Fruit fly (Drosophila melanogaster) whole organism, embryonic: ENCODE results near the gene SelG.

ENCODE experiments used
- Aef1 ChIP-seq: fragments of 200-800 bp; sonication (Bioruptor generic); IDR thresholded peaks from 3 replicates; pipeline ENCODE4 v1.3.6; 2022; ENCODE audit warnings: missing biosample characterization, missing genetic modification characterization
- Bteb2 ChIP-seq: fragments of 200-800 bp; sonication (Bioruptor generic); optimal IDR thresholded peaks from 2 replicates; lab custom pipeline; 2016; ENCODE audit warnings: missing biosample characterization, missing genetic modification characterization
- CG1024 ChIP-seq: fragments of 200-800 bp; sonication (Bioruptor generic); IDR thresholded peaks from 2 replicates; pipeline ENCODE4 v1.3.6; 2022; ENCODE audit warnings: missing biosample characterization, missing genetic modification characterization
- CG11456 ChIP-seq: fragments of 200-800 bp; sonication (Bioruptor generic); IDR thresholded peaks from 3 replicates; pipeline ENCODE4 v1.3.6; 2022; ENCODE audit warnings: missing biosample characterization, missing genetic modification characterization
- CG1233 ChIP-seq: fragments of 200-800 bp; sonication (Bioruptor generic); optimal IDR thresholded peaks from 4 replicates; lab custom pipeline; 2018; ENCODE audit warnings: missing biosample characterization, mild to moderate bottlenecking, missing genetic modification characterization
- CG12942 ChIP-seq: fragments of 200-800 bp; sonication (Bioruptor generic); optimal IDR thresholded peaks from 3 replicates; lab custom pipeline; 2016; ENCODE audit warnings: missing biosample characterization, missing genetic modification characterization
- CG13287 ChIP-seq: fragments of 200-800 bp; sonication (Bioruptor generic); IDR thresholded peaks from 2 replicates; pipeline ENCODE4 v1.3.6; 2022; ENCODE audit warnings: missing biosample characterization, missing genetic modification characterization; ENCODE audit not compliant: partially characterized antibody
- CG15514 ChIP-seq: fragments of 200-800 bp; sonication (Bioruptor generic); optimal IDR thresholded peaks from 3 replicates; lab custom pipeline; 2017; ENCODE audit warnings: missing biosample characterization, missing genetic modification characterization, mild to moderate bottlenecking, moderate library complexity, missing genetic modification reagents
- CG16863 ChIP-seq: fragments of 200-800 bp; sonication (Bioruptor generic); optimal IDR thresholded peaks from 3 replicates; lab custom pipeline; 2016; ENCODE audit warnings: missing biosample characterization, missing genetic modification characterization
- CG17186 ChIP-seq: fragments of 200-800 bp; sonication (Bioruptor generic); optimal IDR thresholded peaks from 3 replicates; lab custom pipeline; 2017; ENCODE audit warnings: missing biosample characterization, missing genetic modification reagents, missing genetic modification characterization
- CG18262 ChIP-seq: fragments of 200-800 bp; optimal IDR thresholded peaks from 3 replicates; lab custom pipeline; 2019; ENCODE audit warnings: missing biosample characterization, mild to moderate bottlenecking, missing genetic modification characterization, moderate library complexity
- CG18599 ChIP-seq: fragments of 200-800 bp; sonication (Bioruptor generic); optimal IDR thresholded peaks from 3 replicates; lab custom pipeline; 2017; ENCODE audit warnings: missing biosample characterization, missing genetic modification characterization, mild to moderate bottlenecking, moderate library complexity, missing genetic modification reagents
- CG3163 ChIP-seq: fragments of 200-800 bp; sonication (Bioruptor generic); optimal IDR thresholded peaks from 3 replicates; lab custom pipeline; 2016; ENCODE audit warnings: missing biosample characterization, missing genetic modification characterization
- CG34376 ChIP-seq: fragments of 200-800 bp; sonication (Bioruptor generic); optimal IDR thresholded peaks from 2 replicates; lab custom pipeline; 2018; ENCODE audit warnings: missing biosample characterization, mild to moderate bottlenecking, missing genetic modification characterization
- CG34422 ChIP-seq: fragments of 200-800 bp; sonication (Bioruptor generic); IDR thresholded peaks from 3 replicates; pipeline ENCODE4 v1.3.6; 2022; ENCODE audit warnings: missing biosample characterization, missing genetic modification characterization
- CG42726 ChIP-seq: fragments of 200-800 bp; sonication (Bioruptor generic); IDR thresholded peaks from 2 replicates; pipeline ENCODE4 v1.3.6; 2022; ENCODE audit warnings: missing biosample characterization, missing genetic modification characterization; ENCODE audit not compliant: partially characterized antibody
- CG4282 ChIP-seq: fragments of 200-800 bp; sonication (Bioruptor generic); optimal IDR thresholded peaks from 2 replicates; lab custom pipeline; 2016; ENCODE audit warnings: missing biosample characterization, missing genetic modification characterization
- CG4617 ChIP-seq: fragments of 200-800 bp; sonication (Bioruptor generic); optimal IDR thresholded peaks from 3 replicates; lab custom pipeline; 2016; ENCODE audit warnings: missing biosample characterization, missing genetic modification characterization, borderline replicate concordance
- CG8281 ChIP-seq: fragments of 200-800 bp; sonication (Bioruptor generic); optimal IDR thresholded peaks from 2 replicates; lab custom pipeline; 2018; ENCODE audit warnings: missing biosample characterization, mild to moderate bottlenecking, missing genetic modification characterization, moderate library complexity
- CG8359 ChIP-seq: fragments of 200-800 bp; sonication (Bioruptor generic); optimal IDR thresholded peaks from 2 replicates; lab custom pipeline; 2017; ENCODE audit warnings: missing biosample characterization, mild to moderate bottlenecking, missing genetic modification characterization, borderline replicate concordance
- Chrac-16 ChIP-seq: fragments of 200-800 bp; sonication (Bioruptor generic); optimal IDR thresholded peaks from 3 replicates; lab custom pipeline; 2016; ENCODE audit warnings: missing biosample characterization, missing genetic modification characterization
- CrebB ChIP-seq: fragments of 200-800 bp; sonication (Bioruptor generic); optimal IDR thresholded peaks from 3 replicates; lab custom pipeline; 2018; ENCODE audit warnings: missing biosample characterization, mild to moderate bottlenecking, missing genetic modification characterization
- D ChIP-seq, 2 experiments: fragments of 200-800 bp in 1 of 2; fragments of >200 bp in 1 of 2; sonication (Bioruptor generic) in 1 of 2; optimal IDR thresholded peaks; 2 replicates in 1 of 2; 3 replicates in 1 of 2; lab custom pipeline; 2017; ENCODE audit warnings: mild to moderate bottlenecking in 1 of 2, missing biosample characterization in 1 of 2, missing genetic modification characterization in 1 of 2, missing genetic modification reagents in 1 of 2
- Doc3 ChIP-seq: fragments of 200-800 bp; sonication (Bioruptor generic); IDR thresholded peaks from 3 replicates; pipeline ENCODE4 v1.3.6; 2022; ENCODE audit warnings: missing biosample characterization, missing genetic modification characterization; ENCODE audit not compliant: partially characterized antibody
- Dref ChIP-seq: fragments of 200-800 bp; sonication (Bioruptor generic); IDR thresholded peaks from 2 replicates; pipeline ENCODE4 v1.3.6; 2022; ENCODE audit warnings: missing biosample characterization, missing genetic modification characterization
- Gsc ChIP-seq: fragments of 200-800 bp; sonication (Bioruptor generic); IDR thresholded peaks from 2 replicates; pipeline ENCODE4 v1.3.6; 2022; ENCODE audit warnings: missing biosample characterization, missing genetic modification characterization
- HLHmδ ChIP-seq: fragments of 200-800 bp; sonication (Bioruptor generic); optimal IDR thresholded peaks from 2 replicates; lab custom pipeline; 2018; ENCODE audit warnings: missing biosample characterization, mild to moderate bottlenecking, missing genetic modification characterization, moderate library complexity
- HmgD ChIP-seq: fragments of 200-800 bp; sonication (Bioruptor generic); optimal IDR thresholded peaks from 3 replicates; lab custom pipeline; 2016; ENCODE audit warnings: missing biosample characterization, missing genetic modification characterization
- MBD-R2 ChIP-seq: fragments of 200-800 bp; sonication (Bioruptor generic); IDR thresholded peaks from 2 replicates; pipeline ENCODE4 v1.3.6; 2022; ENCODE audit warnings: missing biosample characterization, missing genetic modification characterization
- Myb ChIP-seq: fragments of 200-800 bp; sonication (Bioruptor generic); optimal IDR thresholded peaks from 2 replicates; lab custom pipeline; 2016; ENCODE audit warnings: missing biosample characterization, missing genetic modification characterization
- NfI ChIP-seq: fragments of 200-800 bp; sonication (Bioruptor generic); optimal IDR thresholded peaks from 3 replicates; lab custom pipeline; 2018; ENCODE audit warnings: missing biosample characterization, mild to moderate bottlenecking, missing genetic modification characterization, moderate library complexity
- Sin3A ChIP-seq: fragments of >200 bp; optimal IDR thresholded peaks from 2 replicates; lab custom pipeline; 2018
- ci ChIP-seq: fragments of 200-800 bp; sonication (Bioruptor generic); IDR thresholded peaks from 3 replicates; pipeline ENCODE4 v1.3.6; 2022; ENCODE audit warnings: missing biosample characterization, missing genetic modification characterization
- esg ChIP-seq: fragments of 200-800 bp; sonication (Bioruptor generic); conservative IDR thresholded peaks from 2 replicates; pipeline ENCODE4 v1.3.6; 2022; ENCODE audit warnings: missing biosample characterization, missing genetic modification characterization
- eve ChIP-seq, 2 experiments: fragments of >200 bp; optimal IDR thresholded peaks; 2 replicates each; lab custom pipeline; 2017; ENCODE audit warnings: missing biosample characterization in 2 of 2, missing genetic modification characterization in 2 of 2
- fru ChIP-seq: fragments of >200 bp; optimal IDR thresholded peaks from 2 replicates; lab custom pipeline; 2017
- grau ChIP-seq: fragments of 200-800 bp; optimal IDR thresholded peaks from 3 replicates; lab custom pipeline; 2019; ENCODE audit warnings: missing biosample characterization, mild to moderate bottlenecking, missing genetic modification characterization, moderate library complexity
- insv ChIP-seq, 2 experiments: fragments of 200-800 bp; sonication (Bioruptor generic); optimal IDR thresholded peaks; 3 replicates each; lab custom pipeline; 2016 to 2018; ENCODE audit warnings: missing biosample characterization in 2 of 2, missing genetic modification characterization in 2 of 2
- inv ChIP-seq: fragments of 200-800 bp; sonication (Bioruptor generic); IDR thresholded peaks from 2 replicates; pipeline ENCODE4 v1.3.6; 2022; ENCODE audit warnings: missing biosample characterization, missing genetic modification characterization; ENCODE audit not compliant: partially characterized antibody
- luna ChIP-seq: fragments of 200-800 bp; sonication (Bioruptor generic); optimal IDR thresholded peaks from 2 replicates; lab custom pipeline; 2016; ENCODE audit warnings: missing biosample characterization, missing genetic modification characterization
- p53 ChIP-seq: fragments of 200-800 bp; sonication (Bioruptor generic); optimal IDR thresholded peaks from 2 replicates; lab custom pipeline; 2016; ENCODE audit warnings: missing biosample characterization, missing genetic modification characterization
- prd ChIP-seq, 3 experiments: fragments of >200 bp in 2 of 3; fragments of 200-800 bp in 1 of 3; sonication (Bioruptor generic) in 1 of 3; optimal IDR thresholded peaks in 2 of 3; IDR thresholded peaks in 1 of 3; 2 replicates in 2 of 3; 3 replicates in 1 of 3; pipeline versions ENCODE4 v1.3.6 to Lab custom; 2017 to 2022; ENCODE audit warnings: missing biosample characterization in 1 of 3, missing genetic modification characterization in 1 of 3
- psq ChIP-seq: fragments of 200-800 bp; sonication (Bioruptor generic); optimal IDR thresholded peaks from 2 replicates; lab custom pipeline; 2017; ENCODE audit warnings: missing biosample characterization, missing genetic modification characterization
- scrt ChIP-seq: fragments of 200-800 bp; sonication (Bioruptor generic); optimal IDR thresholded peaks from 2 replicates; lab custom pipeline; 2018; ENCODE audit warnings: missing biosample characterization, mild to moderate bottlenecking, missing genetic modification characterization, moderate library complexity
- sug ChIP-seq: fragments of 200-800 bp; optimal IDR thresholded peaks from 2 replicates; lab custom pipeline; 2019; ENCODE audit warnings: missing biosample characterization, mild to moderate bottlenecking, missing genetic modification characterization, moderate library complexity
- tna ChIP-seq: fragments of 200-800 bp; sonication (Bioruptor generic); IDR thresholded peaks from 2 replicates; pipeline ENCODE4 v1.3.6; 2022; ENCODE audit warnings: missing biosample characterization, missing genetic modification characterization; ENCODE audit not compliant: partially characterized antibody
- twi ChIP-seq: fragments of 200-800 bp; optimal IDR thresholded peaks from 2 replicates; lab custom pipeline; 2019; ENCODE audit warnings: missing biosample characterization, mild to moderate bottlenecking, missing genetic modification characterization, moderate library complexity
- wek ChIP-seq: fragments of 200-800 bp; sonication (Bioruptor generic); optimal IDR thresholded peaks from 3 replicates; lab custom pipeline; 2018; ENCODE audit warnings: missing biosample characterization, mild to moderate bottlenecking, missing genetic modification characterization, moderate library complexity
- zen2 ChIP-seq: fragments of 200-800 bp; sonication (Bioruptor generic); IDR thresholded peaks from 3 replicates; pipeline ENCODE4 v1.3.6; 2022; ENCODE audit warnings: missing biosample characterization, missing genetic modification characterization; ENCODE audit not compliant: partially characterized antibody

Gene SelG

DNA sequence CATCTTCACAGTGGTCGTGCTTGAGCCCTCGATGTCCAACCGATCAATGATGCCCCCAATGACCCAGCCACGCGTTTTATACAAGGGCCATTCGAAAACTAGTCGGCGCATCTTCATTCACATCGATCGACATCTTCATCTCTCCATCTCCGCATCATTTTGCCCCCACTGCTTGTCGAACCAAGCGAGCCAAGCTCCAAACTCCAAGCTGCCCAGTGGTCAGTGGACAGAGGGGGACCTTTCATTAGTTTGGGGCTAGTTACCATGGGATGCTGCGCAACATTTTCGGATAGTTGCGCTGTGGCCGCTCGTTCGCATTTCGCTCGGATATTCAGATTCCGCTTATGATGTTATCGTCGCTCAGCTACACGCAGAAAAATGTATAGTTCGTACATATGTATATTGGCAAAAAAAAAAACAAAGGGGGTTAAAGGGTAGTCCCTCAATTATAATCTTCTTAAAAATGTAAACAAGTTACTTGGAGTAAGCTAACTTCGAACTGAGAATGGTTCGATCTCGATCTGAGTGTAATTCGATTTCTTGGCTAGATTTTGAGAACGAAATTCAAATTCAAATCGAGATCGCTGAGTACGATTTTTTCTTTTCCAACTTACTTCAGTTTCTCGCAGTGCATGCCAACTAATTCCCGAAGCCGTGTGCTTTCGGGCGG is 40.9 kb upstream of the SelG start, which contains the start of gene CG15740 (continued):
- no peak for TF ChIP-seq CG15514 (GFP tag; lab: Kevin White, UChicago)
- TF ChIP-seq Myb (GFP tag; lab: Kevin White, UChicago): no peak
- TF ChIP-seq sug (tag; lab: Kevin White, UChicago): no peak
- TF ChIP-seq CG1024: 0 out of 2 replicates have a peak, but pooled peaks have one; percentile 16
- peak; percentile 8 for TF ChIP-seq Chrac-16 (GFP tag; lab: Kevin White, UChicago)
- peak; percentile 29 for TF ChIP-seq CG16863 (GFP tag; lab: Kevin White, UChicago)
- TF ChIP-seq CG18599 (GFP tag; lab: Kevin White, UChicago): peak; percentile 19
- peak; percentile 15; the same call in 1 of the 2 replicates for TF ChIP-seq MBD-R2 (GFP tag; lab: Robert Waterston, UW)
- TF ChIP-seq Aef1 (GFP tag; lab: Robert Waterston, UW): peak; percentile 63
- TF ChIP-seq CG34376 (GFP tag; lab: Kevin White, UChicago): no peak
- no peak for TF ChIP-seq wek (GFP tag; lab: Kevin White, UChicago)
- TF ChIP-seq CG8359: no peak
- no peak for TF ChIP-seq fru (lab: Kevin White, UChicago)
- no peak for TF ChIP-seq CG8281 (tag; lab: Kevin White, UChicago)
- no peak for TF ChIP-seq D (optimal IDR thresholded peaks at IDR 0.05; lab: Kevin White, UChicago)
- no peak for TF ChIP-seq D (GFP tag; optimal IDR thresholded peaks at IDR 0.05; lab: Kevin White, UChicago)
- peak; percentile 62; the same call in 1 of the 3 replicates for TF ChIP-seq ci
- TF ChIP-seq CG12942 (GFP tag; lab: Kevin White, UChicago): no peak
- no peak for TF ChIP-seq eve (GFP tag; optimal IDR thresholded peaks at IDR 0.05; lab: Kevin White, UChicago)
- TF ChIP-seq prd (optimal IDR thresholded peaks at IDR 0.05; lab: Kevin White, UChicago): no peak
- peak; percentile 69; the same call in 2 of the 3 replicates for TF ChIP-seq prd (GFP tag; IDR thresholded peaks at IDR 0.05; lab: Robert Waterston, UW)
- no peak for TF ChIP-seq CG4282 (GFP tag; lab: Kevin White, UChicago)
- no peak for TF ChIP-seq insv (GFP tag; optimal IDR thresholded peaks at IDR 0.05; lab: Kevin White, UChicago)
- TF ChIP-seq HLHmδ: no peak
- TF ChIP-seq CrebB: no peak
- no peak for TF ChIP-seq Sin3A (lab: Kevin White, UChicago)
- TF ChIP-seq CG4617 (GFP tag; lab: Kevin White, UChicago): no peak
- no peak for TF ChIP-seq zen2 (GFP tag; lab: Robert Waterston, UW)
- peak; percentile 51; the same call in 1 of the 3 replicates for TF ChIP-seq CG34422 (GFP tag; lab: Robert Waterston, UW)
- 0 out of 3 replicates have a peak, but pooled peaks have one; percentile 9 for TF ChIP-seq CG11456 (GFP tag; lab: Robert Waterston, UW)
- TF ChIP-seq tna (GFP tag; lab: Robert Waterston, UW): no peak
- no peak for TF ChIP-seq CG3163 (GFP tag; lab: Kevin White, UChicago)
- no peak for TF ChIP-seq Doc3 (GFP tag; lab: Robert Waterston, UW)
- no peak for TF ChIP-seq luna (GFP tag; lab: Kevin White, UChicago)
- TF ChIP-seq CG17186 (GFP tag; lab: Kevin White, UChicago): no peak
- TF ChIP-seq p53 (GFP tag; lab: Kevin White, UChicago): no peak
- TF ChIP-seq CG1233 (GFP tag; lab: Kevin White, UChicago): no peak
- no peak for TF ChIP-seq NfI
- no peak for TF ChIP-seq CG18262 (tag; lab: Kevin White, UChicago)
- TF ChIP-seq psq (GFP tag; lab: Kevin White, UChicago): no peak
- TF ChIP-seq esg (GFP tag; lab: Robert Waterston, UW): peak; percentile 69
- no peak for TF ChIP-seq Gsc
- TF ChIP-seq twi (tag; lab: Kevin White, UChicago): no peak
- no peak for TF ChIP-seq inv (GFP tag; lab: Robert Waterston, UW)
- peak; percentile 1 for TF ChIP-seq grau (tag; lab: Kevin White, UChicago)
- TF ChIP-seq CG42726 (GFP tag; lab: Robert Waterston, UW): no peak
- TF ChIP-seq CG13287 (GFP tag; lab: Robert Waterston, UW): no peak
- no peak for TF ChIP-seq scrt (GFP tag; lab: Kevin White, UChicago)
- TF ChIP-seq HmgD (GFP tag; lab: Kevin White, UChicago): no peak
- TF ChIP-seq Bteb2 (GFP tag; lab: Kevin White, UChicago): no peak
- TF ChIP-seq Dref (GFP tag; lab: Robert Waterston, UW): no peak
